Fruit fly (Drosophila melanogaster) whole organism, pupa: ENCODE results near the gene CG9192.

ENCODE experiments used
- CG12605 ChIP-seq: fragments of 200-800 bp; sonication (Bioruptor generic); IDR thresholded peaks from 2 replicates; pipeline ENCODE4 v1.3.6; 2022; ENCODE audit warnings: missing biosample characterization, missing genetic modification characterization
- CG15710 ChIP-seq: fragments of 200-800 bp; sonication (Bioruptor generic); optimal IDR thresholded peaks from 2 replicates; lab custom pipeline; 2018; ENCODE audit warnings: missing biosample characterization, mild to moderate bottlenecking, missing genetic modification characterization, moderate library complexity
- CG32121 ChIP-seq: fragments of 200-800 bp; sonication (Bioruptor generic); IDR thresholded peaks from 2 replicates; pipeline ENCODE4 v1.3.6; 2022; ENCODE audit warnings: missing biosample characterization, missing genetic modification characterization
- CG34367 ChIP-seq: fragments of 200-800 bp; sonication (Bioruptor generic); optimal IDR thresholded peaks from 2 replicates; lab custom pipeline; 2018; ENCODE audit warnings: missing biosample characterization, mild to moderate bottlenecking, missing genetic modification characterization
- Pif1A ChIP-seq: fragments of 200-800 bp; sonication (Bioruptor generic); optimal IDR thresholded peaks from 3 replicates; lab custom pipeline; 2016; ENCODE audit warnings: missing biosample characterization, missing genetic modification characterization
- Pif1B ChIP-seq: fragments of 200-800 bp; sonication (Bioruptor generic); optimal IDR thresholded peaks from 3 replicates; lab custom pipeline; 2016; ENCODE audit warnings: missing biosample characterization, missing genetic modification characterization
- Snoo ChIP-seq: fragments of 200-800 bp; sonication (Bioruptor generic); optimal IDR thresholded peaks from 3 replicates; lab custom pipeline; 2017; ENCODE audit warnings: missing biosample characterization, mild to moderate bottlenecking, missing genetic modification characterization, inconsistent platforms
- rn ChIP-seq: fragments of 200-800 bp; sonication (Bioruptor generic); IDR thresholded peaks from 2 replicates; pipeline ENCODE4 v1.3.6; 2022; ENCODE audit warnings: missing biosample characterization, missing genetic modification characterization

DNA sequence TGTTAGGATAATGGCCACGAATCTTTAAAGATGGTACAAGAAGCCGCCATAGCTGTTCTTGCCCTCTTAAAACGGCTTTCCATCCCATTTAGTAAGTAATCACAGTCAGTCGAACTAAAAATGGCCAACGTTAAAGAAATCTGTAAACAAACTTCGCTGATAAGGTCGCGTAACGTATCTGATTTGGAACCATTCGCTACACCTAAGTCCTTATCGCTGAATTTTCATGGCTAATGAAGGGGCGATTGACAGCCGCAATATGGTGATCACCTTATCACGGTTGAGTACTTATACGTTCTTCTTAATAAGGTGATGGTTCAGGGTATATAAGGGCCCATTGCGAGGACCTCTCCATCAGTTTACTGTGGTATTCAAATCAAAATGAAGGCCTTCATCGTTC, 25.5 kb downstream of the CG9192 start, which contains the start of gene LysE:
- no peak for TF ChIP-seq CG32121 (GFP tag; lab: Robert Waterston, UW)
- no peak for TF ChIP-seq CG12605
- TF ChIP-seq CG34367 (tag; lab: Kevin White, UChicago), result no peak
- TF ChIP-seq rn, result no peak
- TF ChIP-seq Pif1A (GFP tag; lab: Kevin White, UChicago), result no peak
- no peak for TF ChIP-seq Pif1B
- TF ChIP-seq Snoo (tag; lab: Kevin White, UChicago), result no peak
- TF ChIP-seq CG15710 (tag; lab: Kevin White, UChicago), result no peak
